Worm (Caenorhabditis elegans) whole organism, young adult: ENCODE results near the gene acd-3.

Experiments used
- C06A6.2 ChIP-seq: fragments of 200-800 bp; sonication (Bioruptor generic); conservative IDR thresholded peaks from 2 replicates; pipeline ENCODE4 v1.3.6; 2022; ENCODE audit warnings: missing genetic modification characterization, missing compliant biosample characterization
- F37B4.10 ChIP-seq: fragments of 200-800 bp; sonication (Bioruptor generic); IDR thresholded peaks from 2 replicates; pipeline ENCODE4 v1.3.6; 2022; ENCODE audit warnings: missing genetic modification characterization, missing compliant biosample characterization
- F55B11.4 ChIP-seq: sonication (generic microtip); optimal IDR thresholded peaks from 2 replicates; lab custom pipeline; 2016; ENCODE audit warnings: missing compliant biosample characterization, missing genetic modification characterization, borderline replicate concordance; ENCODE audit not compliant: insufficient read depth
- K11D2.4 ChIP-seq: fragments of 200-800 bp; sonication (Bioruptor generic); IDR thresholded peaks from 2 replicates; pipeline ENCODE4 v1.3.6; 2022; ENCODE audit warnings: missing genetic modification reagents, missing genetic modification characterization, missing compliant biosample characterization
- K12H6.12 ChIP-seq: fragments of 200-800 bp; sonication (Bioruptor generic); optimal IDR thresholded peaks from 2 replicates; lab custom pipeline; 2018; ENCODE audit warnings: mild to moderate bottlenecking, missing genetic modification characterization, missing compliant biosample characterization
- Y53F4B.3 ChIP-seq: fragments of 200-800 bp; sonication (Bioruptor generic); IDR thresholded peaks from 2 replicates; pipeline ENCODE4 v1.3.6; 2022; ENCODE audit warnings: missing genetic modification reagents, missing genetic modification characterization, missing compliant biosample characterization
- Y67H2A.10 ChIP-seq: fragments of 200-800 bp; sonication (Bioruptor generic); conservative IDR thresholded peaks from 2 replicates; pipeline ENCODE4 v1.3.6; 2022; ENCODE audit warnings: missing genetic modification reagents, missing genetic modification characterization, missing compliant biosample characterization
- Y79H2A.3 ChIP-seq: fragments of 200-800 bp; sonication (Bioruptor generic); conservative IDR thresholded peaks from 2 replicates; pipeline ENCODE4 v1.3.6; 2022; ENCODE audit warnings: missing genetic modification reagents, missing genetic modification characterization, missing compliant biosample characterization
- ama-1 ChIP-seq, 3 experiments: fragments of 150-350 bp in 1 of 3; sonication (generic microtip) in 2 of 3; optimal IDR thresholded peaks; 2 replicates each; lab custom pipeline; 2014 to 2018; ENCODE audit warnings: missing biosample characterization in 2 of 3, missing genetic modification characterization in 2 of 3, missing genetic modification reagents in 2 of 3
- aptf-2 ChIP-seq: fragments of 200-800 bp; sonication (Bioruptor generic); conservative IDR thresholded peaks from 2 replicates; pipeline ENCODE4 v1.3.6; 2022; ENCODE audit warnings: missing genetic modification reagents, missing genetic modification characterization, missing compliant biosample characterization
- attf-6 ChIP-seq: fragments of 200-800 bp; sonication (Bioruptor generic); IDR thresholded peaks from 2 replicates; pipeline ENCODE4 v1.3.6; 2022; ENCODE audit warnings: missing genetic modification reagents, missing genetic modification characterization, missing compliant biosample characterization
- bed-1 ChIP-seq: fragments of 200-800 bp; sonication (Bioruptor generic); IDR thresholded peaks from 2 replicates; pipeline ENCODE4 v1.3.6; 2022; ENCODE audit warnings: missing genetic modification reagents, missing genetic modification characterization, missing compliant biosample characterization
- cebp-1 ChIP-seq, 2 experiments: fragments of 200-800 bp in 1 of 2; sonication (Bioruptor generic) in 1 of 2; sonication (generic microtip) in 1 of 2; IDR thresholded peaks in 1 of 2; optimal IDR thresholded peaks in 1 of 2; 2 replicates each; pipeline versions ENCODE4 v1.3.6 to Lab custom; 2017 to 2022; ENCODE audit warnings: missing compliant biosample characterization in 2 of 2, missing genetic modification characterization in 2 of 2, mild to moderate bottlenecking in 1 of 2, missing genetic modification reagents in 1 of 2, moderate library complexity in 1 of 2
- ceh-100 ChIP-seq: fragments of 200-800 bp; sonication (Bioruptor generic); IDR thresholded peaks from 2 replicates; pipeline ENCODE4 v1.3.6; 2022; ENCODE audit warnings: missing genetic modification reagents, missing genetic modification characterization, missing compliant biosample characterization
- ceh-27 ChIP-seq: fragments of 200-800 bp; sonication (Bioruptor generic); optimal IDR thresholded peaks from 2 replicates; lab custom pipeline; 2018; ENCODE audit warnings: mild to moderate bottlenecking, missing genetic modification characterization, moderate library complexity, missing compliant biosample characterization
- ceh-79 ChIP-seq: sonication (generic microtip); optimal IDR thresholded peaks from 2 replicates; lab custom pipeline; 2017; ENCODE audit warnings: mild to moderate bottlenecking, missing genetic modification characterization, missing compliant biosample characterization
- chd-7 ChIP-seq: sonication (generic microtip); optimal IDR thresholded peaks from 2 replicates; lab custom pipeline; 2016; ENCODE audit warnings: mild to moderate bottlenecking, missing genetic modification characterization, moderate library complexity, missing compliant biosample characterization
- egl-44 ChIP-seq: fragments of 200-800 bp; sonication (Bioruptor generic); IDR thresholded peaks from 2 replicates; pipeline ENCODE4 v1.3.6; 2022; ENCODE audit warnings: missing genetic modification reagents, missing genetic modification characterization, missing compliant biosample characterization
- ekl-4 ChIP-seq: fragments of 200-800 bp; sonication (Bioruptor generic); IDR thresholded peaks from 2 replicates; pipeline ENCODE4 v1.3.6; 2022; ENCODE audit warnings: missing genetic modification reagents, missing genetic modification characterization, missing compliant biosample characterization
- ets-4 ChIP-seq: fragments of 200-800 bp; sonication (Bioruptor generic); optimal IDR thresholded peaks from 2 replicates; lab custom pipeline; 2018; ENCODE audit warnings: mild to moderate bottlenecking, missing genetic modification characterization, missing compliant biosample characterization
- gei-17 ChIP-seq: fragments of 200-800 bp; sonication (Bioruptor generic); optimal IDR thresholded peaks from 2 replicates; lab custom pipeline; 2018; ENCODE audit warnings: mild to moderate bottlenecking, missing genetic modification characterization, missing compliant biosample characterization
- hmg-1.2 ChIP-seq: fragments of 200-800 bp; sonication (Bioruptor generic); IDR thresholded peaks from 2 replicates; pipeline ENCODE4 v1.3.6; 2022; ENCODE audit warnings: missing genetic modification reagents, missing genetic modification characterization, missing compliant biosample characterization
- hsf-1 ChIP-seq: fragments of 200-800 bp; sonication (Bioruptor generic); IDR thresholded peaks from 2 replicates; pipeline ENCODE4 v1.3.6; 2022; ENCODE audit warnings: missing genetic modification reagents, missing genetic modification characterization, missing compliant biosample characterization
- lag-1 ChIP-seq: fragments of 200-800 bp; sonication (Bioruptor generic); IDR thresholded peaks from 2 replicates; pipeline ENCODE4 v1.3.6; 2022; ENCODE audit warnings: missing genetic modification reagents, missing genetic modification characterization, missing compliant biosample characterization
- lin-35 ChIP-seq, 3 experiments: fragments of 150-350 bp in 2 of 3; sonication (generic microtip) in 1 of 3; optimal IDR thresholded peaks; 2 replicates each; lab custom pipeline; 2014 to 2018; ENCODE audit warnings: missing biosample characterization in 3 of 3, missing genetic modification characterization in 3 of 3, missing genetic modification reagents in 3 of 3
- lin-40 ChIP-seq: sonication (generic microtip); optimal IDR thresholded peaks from 2 replicates; lab custom pipeline; 2016; ENCODE audit warnings: missing genetic modification characterization, mild to moderate bottlenecking, missing compliant biosample characterization, missing genotype, missing genetic modification reagents
- madf-6 ChIP-seq: fragments of 200-800 bp; sonication (Bioruptor generic); IDR thresholded peaks from 2 replicates; pipeline ENCODE4 v1.3.6; 2022; ENCODE audit warnings: missing genetic modification reagents, missing genetic modification characterization, missing compliant biosample characterization
- nhr-90 ChIP-seq: sonication (generic microtip); optimal IDR thresholded peaks from 2 replicates; lab custom pipeline; 2016; ENCODE audit warnings: missing genotype, mild to moderate bottlenecking, missing genetic modification characterization, missing compliant biosample characterization
- rcor-1 ChIP-seq: fragments of 200-800 bp; sonication (Bioruptor generic); IDR thresholded peaks from 2 replicates; pipeline ENCODE4 v1.3.6; 2022; ENCODE audit warnings: missing genetic modification reagents, missing genetic modification characterization, missing compliant biosample characterization
- rpc-1 ChIP-seq, 2 experiments: fragments of 150-350 bp in 1 of 2; sonication (generic microtip) in 1 of 2; optimal IDR thresholded peaks; 2 replicates each; lab custom pipeline; 2014 to 2018; ENCODE audit warnings: missing biosample characterization in 1 of 2, missing genetic modification characterization in 1 of 2, missing genetic modification reagents in 1 of 2, missing genotype in 1 of 2
- sea-2 ChIP-seq: fragments of 200-800 bp; sonication (Bioruptor generic); IDR thresholded peaks from 2 replicates; pipeline ENCODE4 v1.3.6; 2022; ENCODE audit warnings: missing genetic modification characterization, missing compliant biosample characterization
- snpc-1.1 ChIP-seq: sonication (generic microtip); optimal IDR thresholded peaks from 2 replicates; lab custom pipeline; 2017; ENCODE audit warnings: missing genetic modification characterization, mild to moderate bottlenecking, missing compliant biosample characterization, antibody characterized with exemption, moderate library complexity, missing genotype, missing genetic modification reagents; ENCODE audit not compliant: insufficient read depth
- snpc-4 ChIP-seq, 5 experiments: fragments of 150-350 bp in 1 of 5; sonication (generic microtip) in 4 of 5; optimal IDR thresholded peaks; 2 replicates each; lab custom pipeline; 2014 to 2018; ENCODE audit warnings: missing genetic modification characterization in 5 of 5, missing biosample characterization in 3 of 5, antibody characterized with exemption in 2 of 5, mild to moderate bottlenecking in 2 of 5, missing compliant biosample characterization in 2 of 5, missing genotype in 2 of 5, moderate library complexity in 2 of 5, missing genetic modification reagents in 1 of 5
- tbp1 ChIP-seq: fragments of 200-800 bp; sonication (Bioruptor generic); optimal IDR thresholded peaks from 2 replicates; lab custom pipeline; 2018; ENCODE audit warnings: mild to moderate bottlenecking, missing genetic modification characterization, missing compliant biosample characterization
- zfh-2 ChIP-seq: fragments of 200-800 bp; sonication (Bioruptor generic); conservative IDR thresholded peaks from 2 replicates; pipeline ENCODE4 v1.3.6; 2022; ENCODE audit warnings: missing genetic modification reagents, missing genetic modification characterization, missing compliant biosample characterization
- zim-3 ChIP-seq: sonication (generic microtip); optimal IDR thresholded peaks from 2 replicates; lab custom pipeline; 2017; ENCODE audit warnings: mild to moderate bottlenecking, missing genetic modification characterization, moderate library complexity, missing compliant biosample characterization
- ztf-22 ChIP-seq: fragments of 200-800 bp; sonication (Bioruptor generic); optimal IDR thresholded peaks from 2 replicates; lab custom pipeline; 2018; ENCODE audit warnings: mild to moderate bottlenecking, missing genetic modification characterization, moderate library complexity, missing compliant biosample characterization
- ztf-28 ChIP-seq: fragments of 200-800 bp; sonication (Bioruptor generic); IDR thresholded peaks from 2 replicates; pipeline ENCODE4 v1.3.6; 2022; ENCODE audit warnings: missing genetic modification reagents, missing genetic modification characterization, missing compliant biosample characterization
- ztf-6 ChIP-seq: fragments of 200-800 bp; sonication (Bioruptor generic); IDR thresholded peaks from 2 replicates; pipeline ENCODE4 v1.3.6; 2022; ENCODE audit warnings: missing genetic modification reagents, missing genetic modification characterization, missing compliant biosample characterization

Gene acd-3

ce11 chrX:14824490-14825050, 24.5 kb upstream of the acd-3 start, which contains the start of gene mbk-1 (continued):
- TF ChIP-seq egl-44 (GFP tag; lab: Robert Waterston, UW), result no peak
- no peak for TF ChIP-seq zim-3 (tag; lab: Kevin White, UChicago)
- TF ChIP-seq C06A6.2 (GFP tag; lab: Robert Waterston, UW), result no peak
- TF ChIP-seq zfh-2 (GFP tag; lab: Robert Waterston, UW), result no peak
- no peak for TF ChIP-seq lin-35 (GFP tag; optimal IDR thresholded peaks at IDR 0.05; lab: Kevin White, UChicago)
- no peak for TF ChIP-seq cebp-1 (GFP tag; IDR thresholded peaks at IDR 0.05; lab: Robert Waterston, UW)
- peak; percentile 73 for TF ChIP-seq cebp-1 (tag; optimal IDR thresholded peaks at IDR 0.05; lab: Kevin White, UChicago)
- TF ChIP-seq ztf-6 (GFP tag; lab: Robert Waterston, UW), result no peak
- no peak for TF ChIP-seq lag-1
- TF ChIP-seq rpc-1 (optimal IDR thresholded peaks at IDR 0.05; lab: Kevin White, UChicago), result no peak
- no peak for TF ChIP-seq rpc-1 (tag; optimal IDR thresholded peaks at IDR 0.05; lab: Kevin White, UChicago)
- no peak for TF ChIP-seq chd-7
- no peak for TF ChIP-seq bed-1 (GFP tag; lab: Robert Waterston, UW)
- no peak for TF ChIP-seq Y79H2A.3
- TF ChIP-seq F37B4.10, result no peak
- TF ChIP-seq lin-40, result peak; percentile 60
- no peak for TF ChIP-seq ceh-100 (GFP tag; lab: Robert Waterston, UW)
- no peak for TF ChIP-seq ets-4 (GFP tag; lab: Kevin White, UChicago)
- TF ChIP-seq Y53F4B.3, result no peak
- no peak for TF ChIP-seq aptf-2 (GFP tag; lab: Robert Waterston, UW)
- TF ChIP-seq hsf-1 (GFP tag; lab: Robert Waterston, UW), result no peak
- TF ChIP-seq nhr-90 (tag; lab: Kevin White, UChicago), result no peak
- no peak for TF ChIP-seq sea-2 (GFP tag; lab: Robert Waterston, UW)
- no peak for TF ChIP-seq ztf-22
- no peak for TF ChIP-seq ekl-4 (GFP tag; lab: Robert Waterston, UW)
- TF ChIP-seq ama-1 (optimal IDR thresholded peaks at IDR 0.05; lab: Kevin White, UChicago), result no peak
- TF ChIP-seq ama-1 (GFP tag; optimal IDR thresholded peaks at IDR 0.05; lab: Kevin White, UChicago), result no peak
- no peak for TF ChIP-seq attf-6 (GFP tag; lab: Robert Waterston, UW)
- TF ChIP-seq snpc-4 (GFP tag; optimal IDR thresholded peaks at IDR 0.05; lab: Kevin White, UChicago), result no peak
- TF ChIP-seq snpc-4 (tag; optimal IDR thresholded peaks at IDR 0.05; lab: Kevin White, UChicago), result peak in 3 of 4 experiments; percentile 31 to 40 (median 35)
- peak; percentile 88 for TF ChIP-seq hmg-1.2 (GFP tag; lab: Robert Waterston, UW)
- TF ChIP-seq gei-17 (GFP tag; lab: Kevin White, UChicago), result peak; percentile 16
- TF ChIP-seq madf-6 (GFP tag; lab: Robert Waterston, UW), result no peak
- 0 out of 2 replicates have a peak, but pooled peaks have one; percentile 23 for TF ChIP-seq K11D2.4 (GFP tag; lab: Robert Waterston, UW)
- TF ChIP-seq tbp1 (GFP tag; lab: Kevin White, UChicago), result no peak
- peak; percentile 81 for TF ChIP-seq ceh-27
- TF ChIP-seq K12H6.12, result peak; percentile 29
- no peak for TF ChIP-seq snpc-1.1 (tag; lab: Kevin White, UChicago)
- TF ChIP-seq ceh-79, result no peak
- TF ChIP-seq F55B11.4 (tag; lab: Kevin White, UChicago), result no peak
- TF ChIP-seq rcor-1, result no peak
- no peak for TF ChIP-seq Y67H2A.10 (GFP tag; lab: Robert Waterston, UW)
- no peak for TF ChIP-seq ztf-28 (GFP tag; lab: Robert Waterston, UW)
